Fruit fly (Drosophila melanogaster): Measurements from ENCODE around the gene Dbct.

dm6 chrX:15043013-15043699 lies 42.8 kb upstream of the Dbct start:
- TF ChIP-seq psq (optimal IDR thresholded peaks at IDR 0.05) (no peak), Dll (optimal IDR thresholded peaks at IDR 0.05) (no peak), EcR (GFP tag; optimal IDR thresholded peaks at IDR 0.05) (no peak), pan (optimal IDR thresholded peaks at IDR 0.05) (no peak), CG8478 (optimal IDR thresholded peaks at IDR 0.05) (no peak)
